Worm (Caenorhabditis elegans) whole organism, L2 larva: ENCODE results near the gene natc-2.

ENCODE experiments used
- F13H6.1 ChIP-seq: sonication (generic microtip); optimal IDR thresholded peaks from 2 replicates; lab custom pipeline; 2016; ENCODE audit warnings: missing genetic modification characterization, missing compliant biosample characterization
- ama-1 ChIP-seq: fragments of 150-350 bp; optimal IDR thresholded peaks from 2 replicates; lab custom pipeline; 2018; ENCODE audit warnings: inconsistent platforms
- ceh-82 ChIP-seq: fragments of 150-350 bp; optimal IDR thresholded peaks from 2 replicates; lab custom pipeline; 2014; ENCODE audit warnings: missing biosample characterization, missing genetic modification characterization
- egl-27 ChIP-seq: sonication (generic microtip); optimal IDR thresholded peaks from 3 replicates; lab custom pipeline; 2017; ENCODE audit warnings: missing biosample characterization, missing genetic modification reagents, missing genetic modification characterization
- fos-1 ChIP-seq: fragments of 150-350 bp; optimal IDR thresholded peaks from 2 replicates; lab custom pipeline; 2014; ENCODE audit warnings: missing biosample characterization, missing genetic modification characterization
- mab-5 ChIP-seq: fragments of 150-350 bp; optimal IDR thresholded peaks from 2 replicates; lab custom pipeline; 2014; ENCODE audit warnings: missing biosample characterization, missing genetic modification characterization
- nhr-11 ChIP-seq: fragments of 150-350 bp; optimal IDR thresholded peaks from 2 replicates; lab custom pipeline; 2014; ENCODE audit warnings: missing biosample characterization, missing genetic modification characterization
- nhr-12 ChIP-seq: fragments of 150-350 bp; optimal IDR thresholded peaks from 2 replicates; lab custom pipeline; 2014; ENCODE audit warnings: missing biosample characterization, missing genetic modification characterization
- nhr-21 ChIP-seq: fragments of 150-350 bp; optimal IDR thresholded peaks from 2 replicates; lab custom pipeline; 2014; ENCODE audit warnings: missing biosample characterization, missing genetic modification characterization
- nhr-25 ChIP-seq: fragments of 150-350 bp; sonication (generic microtip); optimal IDR thresholded peaks from 3 replicates; lab custom pipeline; 2014; ENCODE audit warnings: missing biosample characterization, missing genetic modification characterization
- nhr-77 ChIP-seq: fragments of 150-350 bp; optimal IDR thresholded peaks from 2 replicates; lab custom pipeline; 2014; ENCODE audit warnings: missing biosample characterization, missing genetic modification characterization
- skn-1 ChIP-seq: sonication (generic microtip); optimal IDR thresholded peaks from 2 replicates; lab custom pipeline; 2017; ENCODE audit warnings: missing biosample characterization, missing genetic modification characterization
- snpc-4 ChIP-seq: fragments of 150-350 bp; optimal IDR thresholded peaks from 2 replicates; lab custom pipeline; 2014; ENCODE audit warnings: missing biosample characterization, missing genetic modification characterization
- unc-55 ChIP-seq: fragments of 150-350 bp; sonication (generic microtip); optimal IDR thresholded peaks from 3 replicates; lab custom pipeline; 2014; ENCODE audit warnings: missing biosample characterization, missing genetic modification reagents, missing genetic modification characterization

DNA sequence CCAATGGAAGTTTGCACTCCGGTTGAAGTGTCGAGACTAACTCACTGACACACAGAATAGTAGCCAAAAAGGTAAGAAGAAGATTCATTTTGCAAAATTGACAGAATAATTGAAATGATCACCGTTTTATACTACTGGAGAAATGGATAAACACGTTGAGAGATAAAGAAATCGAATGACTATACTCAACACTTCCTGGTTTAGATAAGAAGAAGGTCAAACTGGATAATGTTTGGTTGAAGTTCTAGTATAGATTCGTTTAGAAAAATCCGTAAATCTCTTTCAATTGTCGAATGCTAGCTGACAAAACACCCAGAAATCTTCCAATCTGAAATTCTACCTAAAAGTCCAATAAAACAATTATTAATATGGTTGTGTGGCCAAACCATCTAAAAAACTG lies 13.4 kb downstream of the natc-2 start, which contains the start of gene Y49G5A.1:
- TF ChIP-seq snpc-4 (tag; lab: Kevin White, UChicago) (no peak), unc-55 (GFP tag; lab: Kevin White, UChicago) (no peak), mab-5 (no peak), egl-27 (tag; lab: Kevin White, UChicago) (no peak), nhr-21 (no peak), nhr-12 (no peak), ceh-82 (tag; lab: Kevin White, UChicago) (no peak), nhr-25 (tag; lab: Kevin White, UChicago) (no peak), nhr-11 (tag; lab: Kevin White, UChicago) (no peak), nhr-77 (tag; lab: Kevin White, UChicago) (no peak), fos-1 (no peak), skn-1 (tag; lab: Kevin White, UChicago) (no peak), F13H6.1 (tag; lab: Kevin White, UChicago) (no peak), ama-1 (no peak)
